Worm (Caenorhabditis elegans) whole organism, young adult: Measurements from ENCODE around the gene kbp-3.

Source experiments
- K12H6.12 ChIP-seq: fragments of 200-800 bp; sonication (Bioruptor generic); optimal IDR thresholded peaks from 2 replicates; lab custom pipeline; 2018; ENCODE audit warnings: mild to moderate bottlenecking, missing genetic modification characterization, missing compliant biosample characterization
- die-1 ChIP-seq: sonication (generic microtip); optimal IDR thresholded peaks from 2 replicates; lab custom pipeline; 2016; ENCODE audit warnings: missing genotype, mild to moderate bottlenecking, missing genetic modification characterization, missing compliant biosample characterization
- lin-35 ChIP-seq, 3 experiments: fragments of 150-350 bp in 2 of 3; sonication (generic microtip) in 1 of 3; optimal IDR thresholded peaks; 2 replicates each; lab custom pipeline; 2014 to 2018; ENCODE audit warnings: missing biosample characterization in 3 of 3, missing genetic modification characterization in 3 of 3, missing genetic modification reagents in 3 of 3
- lsy-27 ChIP-seq: sonication (generic microtip); optimal IDR thresholded peaks from 2 replicates; lab custom pipeline; 2017; ENCODE audit warnings: missing genetic modification characterization, mild to moderate bottlenecking, missing compliant biosample characterization, antibody characterized with exemption, missing genotype, borderline replicate concordance; ENCODE audit not compliant: insufficient read depth
- snpc-4 ChIP-seq, 5 experiments: fragments of 150-350 bp in 1 of 5; sonication (generic microtip) in 4 of 5; optimal IDR thresholded peaks; 2 replicates each; lab custom pipeline; 2014 to 2018; ENCODE audit warnings: missing genetic modification characterization in 5 of 5, missing biosample characterization in 3 of 5, antibody characterized with exemption in 2 of 5, mild to moderate bottlenecking in 2 of 5, missing compliant biosample characterization in 2 of 5, missing genotype in 2 of 5, moderate library complexity in 2 of 5, missing genetic modification reagents in 1 of 5
- tbp1 ChIP-seq: fragments of 200-800 bp; sonication (Bioruptor generic); optimal IDR thresholded peaks from 2 replicates; lab custom pipeline; 2018; ENCODE audit warnings: mild to moderate bottlenecking, missing genetic modification characterization, missing compliant biosample characterization
- unc-130 ChIP-seq: sonication (generic microtip); optimal IDR thresholded peaks from 2 replicates; lab custom pipeline; 2016; ENCODE audit warnings: missing genetic modification reagents, missing genetic modification characterization, missing compliant biosample characterization
- unc-62 ChIP-seq: fragments of 150-350 bp; optimal IDR thresholded peaks from 2 replicates; lab custom pipeline; 2014; ENCODE audit warnings: missing biosample characterization, missing genetic modification reagents, missing genetic modification characterization
- ztf-28 ChIP-seq: fragments of 200-800 bp; sonication (Bioruptor generic); IDR thresholded peaks from 2 replicates; pipeline ENCODE4 v1.3.6; 2022; ENCODE audit warnings: missing genetic modification reagents, missing genetic modification characterization, missing compliant biosample characterization

- TF ChIP-seq lin-35 (GFP tag; optimal IDR thresholded peaks at IDR 0.05; lab: Kevin White, UChicago) (no peak), K12H6.12 (no peak), ztf-28 (GFP tag; lab: Robert Waterston, UW) (no peak), tbp1 (GFP tag; lab: Kevin White, UChicago) (no peak), unc-130 (GFP tag; lab: Kevin White, UChicago) (no peak), unc-62 (GFP tag; lab: Kevin White, UChicago) (no peak), lsy-27 (tag; lab: Kevin White, UChicago) (no peak), snpc-4 (GFP tag; optimal IDR thresholded peaks at IDR 0.05; lab: Kevin White, UChicago) (no peak), snpc-4 (tag; optimal IDR thresholded peaks at IDR 0.05; lab: Kevin White, UChicago) (no peak), die-1 (tag; lab: Kevin White, UChicago) (no peak)
These were observed 23.2 kb upstream of the kbp-3 start, which contains the start of gene exl-1 for ce11 chrII:14413035-14413525.
